Worm (Caenorhabditis elegans) whole organism, young adult: ENCODE results near the gene F46B6.12.

ENCODE experiments used
- B0019.2 ChIP-seq: fragments of 200-800 bp; sonication (Bioruptor generic); conservative IDR thresholded peaks from 2 replicates; pipeline ENCODE4 v1.3.6; 2022; ENCODE audit warnings: missing genetic modification reagents, missing genetic modification characterization, missing compliant biosample characterization
- B0035.1 ChIP-seq: sonication (generic microtip); optimal IDR thresholded peaks from 2 replicates; lab custom pipeline; 2016; ENCODE audit warnings: missing genetic modification characterization, mild to moderate bottlenecking, missing compliant biosample characterization, missing genotype, missing genetic modification reagents
- D2030.7 ChIP-seq: fragments of 200-800 bp; sonication (Bioruptor generic); IDR thresholded peaks from 2 replicates; pipeline ENCODE4 v1.3.6; 2022; ENCODE audit warnings: missing genetic modification reagents, missing genetic modification characterization, missing compliant biosample characterization
- F22D6.2 ChIP-seq: sonication (generic microtip); optimal IDR thresholded peaks from 2 replicates; lab custom pipeline; 2016; ENCODE audit warnings: mild to moderate bottlenecking, missing genetic modification characterization, missing compliant biosample characterization
- F37B4.10 ChIP-seq: fragments of 200-800 bp; sonication (Bioruptor generic); IDR thresholded peaks from 2 replicates; pipeline ENCODE4 v1.3.6; 2022; ENCODE audit warnings: missing genetic modification characterization, missing compliant biosample characterization
- F49E8.2 ChIP-seq: sonication (generic microtip); optimal IDR thresholded peaks from 3 replicates; lab custom pipeline; 2017; ENCODE audit warnings: missing genetic modification characterization, mild to moderate bottlenecking, missing compliant biosample characterization, antibody characterized with exemption, moderate library complexity; ENCODE audit not compliant: insufficient read depth
- F52B5.7 ChIP-seq: sonication (generic microtip); optimal IDR thresholded peaks from 2 replicates; lab custom pipeline; 2016; ENCODE audit warnings: mild to moderate bottlenecking, missing genetic modification characterization, missing compliant biosample characterization
- F55B11.4 ChIP-seq: sonication (generic microtip); optimal IDR thresholded peaks from 2 replicates; lab custom pipeline; 2016; ENCODE audit warnings: missing compliant biosample characterization, missing genetic modification characterization, borderline replicate concordance; ENCODE audit not compliant: insufficient read depth
- F57A8.1 ChIP-seq: fragments of 200-800 bp; sonication (Bioruptor generic); optimal IDR thresholded peaks from 2 replicates; lab custom pipeline; 2018; ENCODE audit warnings: mild to moderate bottlenecking, missing genetic modification characterization, moderate library complexity, missing compliant biosample characterization
- T26A5.8 ChIP-seq: sonication (generic microtip); optimal IDR thresholded peaks from 2 replicates; lab custom pipeline; 2016; ENCODE audit warnings: missing genetic modification characterization, missing compliant biosample characterization
- Y53F4B.3 ChIP-seq: fragments of 200-800 bp; sonication (Bioruptor generic); IDR thresholded peaks from 2 replicates; pipeline ENCODE4 v1.3.6; 2022; ENCODE audit warnings: missing genetic modification reagents, missing genetic modification characterization, missing compliant biosample characterization
- ZK185.1 ChIP-seq: sonication (generic microtip); optimal IDR thresholded peaks from 2 replicates; lab custom pipeline; 2016; ENCODE audit warnings: mild to moderate bottlenecking, missing genetic modification characterization, missing compliant biosample characterization; ENCODE audit not compliant: poor library complexity, severe bottlenecking
- aptf-3 ChIP-seq: fragments of 200-800 bp; sonication (Bioruptor generic); IDR thresholded peaks from 2 replicates; pipeline ENCODE4 v1.3.6; 2022; ENCODE audit warnings: missing genetic modification characterization, missing compliant biosample characterization
- cebp-1 ChIP-seq, 2 experiments: fragments of 200-800 bp in 1 of 2; sonication (Bioruptor generic) in 1 of 2; sonication (generic microtip) in 1 of 2; IDR thresholded peaks in 1 of 2; optimal IDR thresholded peaks in 1 of 2; 2 replicates each; pipeline versions ENCODE4 v1.3.6 to Lab custom; 2017 to 2022; ENCODE audit warnings: missing compliant biosample characterization in 2 of 2, missing genetic modification characterization in 2 of 2, mild to moderate bottlenecking in 1 of 2, missing genetic modification reagents in 1 of 2, moderate library complexity in 1 of 2
- ceh-100 ChIP-seq: fragments of 200-800 bp; sonication (Bioruptor generic); IDR thresholded peaks from 2 replicates; pipeline ENCODE4 v1.3.6; 2022; ENCODE audit warnings: missing genetic modification reagents, missing genetic modification characterization, missing compliant biosample characterization
- ceh-79 ChIP-seq: sonication (generic microtip); optimal IDR thresholded peaks from 2 replicates; lab custom pipeline; 2017; ENCODE audit warnings: mild to moderate bottlenecking, missing genetic modification characterization, missing compliant biosample characterization
- die-1 ChIP-seq: sonication (generic microtip); optimal IDR thresholded peaks from 2 replicates; lab custom pipeline; 2016; ENCODE audit warnings: missing genotype, mild to moderate bottlenecking, missing genetic modification characterization, missing compliant biosample characterization
- dox-1 ChIP-seq: fragments of 200-800 bp; sonication (Bioruptor generic); IDR thresholded peaks from 2 replicates; pipeline ENCODE4 v1.3.6; 2022; ENCODE audit warnings: missing genetic modification reagents, missing genetic modification characterization, missing compliant biosample characterization
- dpl-1 ChIP-seq: fragments of 150-350 bp; optimal IDR thresholded peaks from 2 replicates; lab custom pipeline; 2014; ENCODE audit warnings: missing biosample characterization, missing genetic modification reagents, missing genetic modification characterization
- efl-1 ChIP-seq: fragments of 150-350 bp; optimal IDR thresholded peaks from 2 replicates; lab custom pipeline; 2014; ENCODE audit warnings: missing biosample characterization, missing genetic modification reagents, missing genetic modification characterization
- egl-18 ChIP-seq: fragments of 200-800 bp; sonication (Bioruptor generic); IDR thresholded peaks from 2 replicates; pipeline ENCODE4 v1.3.6; 2022; ENCODE audit warnings: missing genetic modification reagents, missing genetic modification characterization, missing compliant biosample characterization
- fkh-3 ChIP-seq: sonication (generic microtip); optimal IDR thresholded peaks from 2 replicates; lab custom pipeline; 2016; ENCODE audit warnings: mild to moderate bottlenecking, missing genetic modification characterization, missing compliant biosample characterization
- gei-17 ChIP-seq: fragments of 200-800 bp; sonication (Bioruptor generic); optimal IDR thresholded peaks from 2 replicates; lab custom pipeline; 2018; ENCODE audit warnings: mild to moderate bottlenecking, missing genetic modification characterization, missing compliant biosample characterization
- hrde-1 ChIP-seq: sonication (generic microtip); optimal IDR thresholded peaks from 2 replicates; lab custom pipeline; 2016; ENCODE audit warnings: missing genetic modification characterization, mild to moderate bottlenecking, missing compliant biosample characterization, moderate library complexity, missing genotype, missing genetic modification reagents, borderline replicate concordance
- let-607 ChIP-seq, 2 experiments: fragments of 200-800 bp in 1 of 2; sonication (Bioruptor generic) in 1 of 2; sonication (generic microtip) in 1 of 2; optimal IDR thresholded peaks; 2 replicates each; lab custom pipeline; 2016 to 2018; ENCODE audit warnings: mild to moderate bottlenecking in 2 of 2, missing compliant biosample characterization in 2 of 2, missing genetic modification characterization in 2 of 2, moderate library complexity in 2 of 2, missing genotype in 1 of 2
- lsy-27 ChIP-seq: sonication (generic microtip); optimal IDR thresholded peaks from 2 replicates; lab custom pipeline; 2017; ENCODE audit warnings: missing genetic modification characterization, mild to moderate bottlenecking, missing compliant biosample characterization, antibody characterized with exemption, missing genotype, borderline replicate concordance; ENCODE audit not compliant: insufficient read depth
- nhr-120 ChIP-seq: fragments of 200-800 bp; sonication (Bioruptor generic); IDR thresholded peaks from 2 replicates; pipeline ENCODE4 v1.3.6; 2022; ENCODE audit warnings: missing genetic modification characterization, missing compliant biosample characterization
- nhr-27 ChIP-seq: fragments of 200-800 bp; sonication (Bioruptor generic); optimal IDR thresholded peaks from 2 replicates; lab custom pipeline; 2018; ENCODE audit warnings: mild to moderate bottlenecking, missing genetic modification characterization, moderate library complexity, missing compliant biosample characterization
- nhr-80 ChIP-seq: sonication (generic microtip); optimal IDR thresholded peaks from 2 replicates; lab custom pipeline; 2016; ENCODE audit warnings: missing genetic modification characterization, missing compliant biosample characterization
- rcor-1 ChIP-seq: fragments of 200-800 bp; sonication (Bioruptor generic); IDR thresholded peaks from 2 replicates; pipeline ENCODE4 v1.3.6; 2022; ENCODE audit warnings: missing genetic modification reagents, missing genetic modification characterization, missing compliant biosample characterization
- rec-8 ChIP-seq, 2 experiments: sonication (generic microtip); optimal IDR thresholded peaks; 2 replicates each; lab custom pipeline; 2016; ENCODE audit warnings: mild to moderate bottlenecking in 2 of 2, missing genetic modification characterization in 2 of 2, missing genetic modification reagents in 2 of 2, missing genotype in 2 of 2, missing biosample characterization in 1 of 2, missing compliant biosample characterization in 1 of 2, moderate library complexity in 1 of 2
- sea-2 ChIP-seq: fragments of 200-800 bp; sonication (Bioruptor generic); IDR thresholded peaks from 2 replicates; pipeline ENCODE4 v1.3.6; 2022; ENCODE audit warnings: missing genetic modification characterization, missing compliant biosample characterization
- snpc-3.4 ChIP-seq: sonication (generic microtip); optimal IDR thresholded peaks from 2 replicates; lab custom pipeline; 2017; ENCODE audit warnings: missing genetic modification characterization, mild to moderate bottlenecking, missing compliant biosample characterization, antibody characterized with exemption, moderate library complexity, missing genotype, missing genetic modification reagents
- xnd-1 ChIP-seq: sonication (generic microtip); optimal IDR thresholded peaks from 2 replicates; lab custom pipeline; 2016; ENCODE audit warnings: missing genotype, missing genetic modification reagents, missing genetic modification characterization, missing compliant biosample characterization
- ztf-25 ChIP-seq: fragments of 200-800 bp; sonication (Bioruptor generic); IDR thresholded peaks from 2 replicates; pipeline ENCODE4 v1.3.6; 2022; ENCODE audit warnings: missing genetic modification reagents, missing genetic modification characterization, missing compliant biosample characterization
- ztf-3 ChIP-seq: fragments of 200-800 bp; sonication (Bioruptor generic); optimal IDR thresholded peaks from 2 replicates; lab custom pipeline; 2018; ENCODE audit warnings: mild to moderate bottlenecking, missing genetic modification characterization, missing compliant biosample characterization
- ztf-6 ChIP-seq: fragments of 200-800 bp; sonication (Bioruptor generic); IDR thresholded peaks from 2 replicates; pipeline ENCODE4 v1.3.6; 2022; ENCODE audit warnings: missing genetic modification reagents, missing genetic modification characterization, missing compliant biosample characterization

Gene F46B6.12

ce11 chrV:9799076-9799475 lies 23.4 kb upstream of the F46B6.12 start, which contains the start of gene F46B6.13:
TSS of gene F46B6.13 (minus strand) at chrV:9799176.
- TF ChIP-seq lsy-27 (tag; lab: Kevin White, UChicago): no peak
- TF ChIP-seq B0035.1: no peak
- TF ChIP-seq snpc-3.4 (tag; lab: Kevin White, UChicago): no peak
- TF ChIP-seq cebp-1 (GFP tag; IDR thresholded peaks at IDR 0.05; lab: Robert Waterston, UW): no peak
- TF ChIP-seq cebp-1 (tag; optimal IDR thresholded peaks at IDR 0.05; lab: Kevin White, UChicago): no peak
- no peak for TF ChIP-seq F37B4.10 (GFP tag; lab: Robert Waterston, UW)
- no peak for TF ChIP-seq ztf-25
- no peak for TF ChIP-seq fkh-3 (tag; lab: Kevin White, UChicago)
- TF ChIP-seq egl-18 (GFP tag; lab: Robert Waterston, UW): no peak
- TF ChIP-seq ztf-3: no peak
- no peak for TF ChIP-seq dpl-1 (GFP tag; lab: Kevin White, UChicago)
- no peak for TF ChIP-seq ZK185.1 (tag; lab: Kevin White, UChicago)
- no peak for TF ChIP-seq let-607 (tag; optimal IDR thresholded peaks at IDR 0.05; lab: Kevin White, UChicago)
- no peak for TF ChIP-seq rec-8 (tag; optimal IDR thresholded peaks at IDR 0.05; lab: Kevin White, UChicago)
- TF ChIP-seq nhr-27 (tag; lab: Kevin White, UChicago): no peak
- TF ChIP-seq efl-1: no peak
- no peak for TF ChIP-seq F57A8.1
- TF ChIP-seq, all 124 proteins: peak for 0

ce11 chrV:9798212-9798611 lies 22.6 kb upstream of the F46B6.12 start:
- TF ChIP-seq gei-17 (no peak), F52B5.7 (tag; lab: Kevin White, UChicago) (no peak), F49E8.2 (no peak), let-607 (tag; optimal IDR thresholded peaks at IDR 0.05; lab: Kevin White, UChicago) (no peak), F55B11.4 (tag; lab: Kevin White, UChicago) (no peak)

- TF ChIP-seq rcor-1 (GFP tag; lab: Robert Waterston, UW) (no peak), dox-1 (GFP tag; lab: Robert Waterston, UW) (no peak), ceh-79 (tag; lab: Kevin White, UChicago) (no peak), T26A5.8 (tag; lab: Kevin White, UChicago) (no peak), cebp-1 (GFP tag; IDR thresholded peaks at IDR 0.05; lab: Robert Waterston, UW) (no peak), cebp-1 (tag; optimal IDR thresholded peaks at IDR 0.05; lab: Kevin White, UChicago) (no peak), nhr-80 (tag; lab: Kevin White, UChicago) (no peak), Y53F4B.3 (GFP tag; lab: Robert Waterston, UW) (no peak), B0019.2 (no peak), D2030.7 (GFP tag; lab: Robert Waterston, UW) (no peak), ceh-100 (GFP tag; lab: Robert Waterston, UW) (no peak), ZK185.1 (tag; lab: Kevin White, UChicago) (no peak), xnd-1 (tag; lab: Kevin White, UChicago) (no peak), aptf-3 (no peak), ztf-6 (GFP tag; lab: Robert Waterston, UW) (no peak), ztf-25 (no peak), nhr-120 (GFP tag; lab: Robert Waterston, UW) (no peak), F22D6.2 (tag; lab: Kevin White, UChicago) (no peak), sea-2 (GFP tag; lab: Robert Waterston, UW) (no peak), die-1 (no peak), hrde-1 (no peak)
These were observed 20.9 kb upstream of the F46B6.12 start, which contains the start of gene F46B6.9 for ce11 chrV:9796562-9796961. TSS of gene F46B6.9 (plus strand) at chrV:9796862.
